Worm (Caenorhabditis elegans) whole organism, L3 larva: ENCODE measurements around the gene F23A7.3.

ENCODE experiments used
- fkh-10 ChIP-seq: sonication (generic microtip); optimal IDR thresholded peaks from 2 replicates; lab custom pipeline; 2017; ENCODE audit warnings: missing biosample characterization, missing genetic modification reagents, missing genetic modification characterization
- jun-1 ChIP-seq: fragments of 150-350 bp; optimal IDR thresholded peaks from 2 replicates; lab custom pipeline; 2014; ENCODE audit warnings: missing biosample characterization, missing genetic modification reagents, missing genetic modification characterization
- pqm-1 ChIP-seq: fragments of 150-350 bp; optimal IDR thresholded peaks from 2 replicates; lab custom pipeline; 2017; ENCODE audit warnings: missing biosample characterization, missing genetic modification characterization, inconsistent platforms
- unc-39 ChIP-seq: sonication (generic microtip); optimal IDR thresholded peaks from 4 replicates; lab custom pipeline; 2017; ENCODE audit warnings: missing biosample characterization, missing genetic modification characterization
- ztf-11 ChIP-seq: fragments of 150-350 bp; optimal IDR thresholded peaks from 2 replicates; lab custom pipeline; 2014; ENCODE audit warnings: missing biosample characterization, missing genetic modification characterization

DNA sequence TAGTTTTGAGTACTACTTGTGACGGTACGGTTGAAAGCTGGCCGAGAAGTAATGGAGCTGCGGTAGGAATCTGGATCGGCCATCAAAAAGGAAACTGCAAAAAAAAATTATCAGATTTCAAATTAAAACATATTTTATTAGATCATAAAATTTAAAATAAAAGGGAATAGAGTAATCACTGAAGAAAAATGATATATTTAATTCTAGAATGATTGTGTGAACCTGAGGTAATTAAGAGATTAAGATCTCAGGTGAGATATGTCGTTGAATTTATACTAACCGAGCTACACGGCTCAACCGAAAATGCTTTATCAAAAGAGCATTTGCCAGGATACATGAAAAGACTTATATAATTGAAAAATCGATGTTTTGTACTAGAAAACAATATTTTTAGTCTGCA lies 50.2 kb downstream of the F23A7.3 start, which contains the start of gene ifa-3:
- TF ChIP-seq ztf-11 (tag; lab: Kevin White, UChicago) (no peak), fkh-10 (GFP tag; lab: Kevin White, UChicago) (no peak), pqm-1 (tag; lab: Kevin White, UChicago) (no peak), jun-1 (tag; lab: Kevin White, UChicago) (no peak), unc-39 (tag; lab: Kevin White, UChicago) (no peak)
